Fruit fly (Drosophila melanogaster) whole organism, wandering third instar larva: ENCODE measurements around the gene Chc.

Experiments
- Myc ChIP-seq: fragments of >200 bp; optimal IDR thresholded peaks from 2 replicates; lab custom pipeline; 2017
- Vsx2 ChIP-seq: fragments of 200-300, 225-300 bp; sonication (Bioruptor generic); optimal IDR thresholded peaks from 2 replicates; lab custom pipeline; 2018; ENCODE audit warnings: missing biosample characterization, missing genetic modification characterization; ENCODE audit not compliant: partially characterized antibody
- dmrt93B ChIP-seq: fragments of 200-800 bp; sonication (Bioruptor generic); optimal IDR thresholded peaks from 2 replicates; lab custom pipeline; 2018; ENCODE audit warnings: missing biosample characterization, mild to moderate bottlenecking, missing genetic modification characterization
- fru ChIP-seq: fragments of 200-800 bp; sonication (Bioruptor generic); optimal IDR thresholded peaks from 3 replicates; lab custom pipeline; 2016; ENCODE audit warnings: missing biosample characterization, mild to moderate bottlenecking, missing genetic modification characterization
- tai ChIP-seq: sonication (Bioruptor generic); optimal IDR thresholded peaks from 2 replicates; lab custom pipeline; 2016; ENCODE audit warnings: missing biosample characterization, missing genetic modification characterization
- usp ChIP-seq: fragments of >200 bp; optimal IDR thresholded peaks from 2 replicates; lab custom pipeline; 2017; ENCODE audit warnings: missing biosample characterization, missing genetic modification characterization

dm6 chrX:15874437-15874836, 39.1 kb upstream of the Chc start:
- TF ChIP-seq Myc (lab: Kevin White, UChicago) (no peak), tai (GFP tag; lab: Kevin White, UChicago) (no peak), Vsx2 (no peak), usp (GFP tag; lab: Kevin White, UChicago) (no peak), fru (GFP tag; lab: Kevin White, UChicago) (no peak), dmrt93B (GFP tag; lab: Kevin White, UChicago) (no peak)
